Worm (Caenorhabditis elegans) whole organism, midembryonic: ENCODE measurements around the gene gtf-2E2.

ENCODE experiments used
- flt-1 ChIP-seq: fragments of 200-800 bp; sonication (Bioruptor generic); IDR thresholded peaks from 2 replicates; pipeline ENCODE4 v1.3.6; 2022; ENCODE audit warnings: missing genetic modification characterization, missing compliant biosample characterization
- klf-2 ChIP-seq: fragments of 200-800 bp; sonication (Bioruptor generic); conservative IDR thresholded peaks from 2 replicates; pipeline ENCODE4 v1.3.6; 2022; ENCODE audit warnings: missing genetic modification reagents, missing genetic modification characterization, missing compliant biosample characterization
- med-1 ChIP-seq: sonication (generic microtip); optimal IDR thresholded peaks from 2 replicates; lab custom pipeline; 2017; ENCODE audit warnings: missing genetic modification characterization, mild to moderate bottlenecking, missing compliant biosample characterization, antibody characterized with exemption, missing genetic modification reagents; ENCODE audit not compliant: insufficient read depth
- tab-1 ChIP-seq: fragments of 200-800 bp; sonication (Bioruptor generic); IDR thresholded peaks from 2 replicates; pipeline ENCODE4 v1.3.6; 2022; ENCODE audit warnings: missing genetic modification characterization, missing compliant biosample characterization

DNA sequence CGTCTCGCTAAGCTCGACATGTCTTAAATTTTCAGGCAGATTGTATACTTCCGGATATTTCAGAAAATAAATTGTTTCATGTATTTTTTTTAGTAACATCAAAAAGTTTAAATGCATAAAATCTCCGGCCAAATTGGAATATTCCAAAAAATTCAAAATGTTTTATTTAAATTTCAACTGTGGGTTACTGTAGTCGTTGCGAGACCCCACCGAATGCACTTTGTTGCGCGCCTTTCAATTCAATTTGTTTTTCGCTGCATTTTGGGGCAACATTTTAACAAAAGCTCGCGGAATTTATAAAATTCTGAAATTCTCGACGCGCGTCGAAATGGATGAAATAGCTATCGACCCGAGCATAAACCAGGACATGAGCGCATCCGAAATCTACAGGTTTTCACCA is 30.6 kb upstream of the gtf-2E2 start, which contains the start of gene F54D5.2:
- TF ChIP-seq tab-1 (no peak), klf-2 (GFP tag; lab: Robert Waterston, UW) (no peak), flt-1 (no peak), med-1 (GFP tag; lab: Kevin White, UChicago) (no peak)
